Fruit fly (Drosophila melanogaster) Kc167 (cell line): ENCODE results near the gene CSN1b.

ENCODE experiments used
- Sin3A ChIP-seq: fragments of >200 bp; optimal IDR thresholded peaks from 2 replicates; lab custom pipeline; 2018; ENCODE audit warnings: missing external identifiers
- insv ChIP-seq: fragments of >200 bp; optimal IDR thresholded peaks from 3 replicates; lab custom pipeline; 2018; ENCODE audit warnings: missing external identifiers
- psq ChIP-seq: fragments of >200 bp; optimal IDR thresholded peaks from 2 replicates; lab custom pipeline; 2017; ENCODE audit warnings: missing external identifiers

- no peak for TF ChIP-seq Sin3A (lab: Kevin White, UChicago)
- TF ChIP-seq psq = no peak
- no peak for TF ChIP-seq insv
These were observed 14.2 kb downstream of the CSN1b start, which contains the start of gene CG3961 for dm6 chr3L:18890283-18891175.
